Worm (Caenorhabditis elegans) whole organism, midembryonic: Measurements from ENCODE around the gene rpn-1.

Experiments used
- T22C8.4 ChIP-seq: fragments of 200-800 bp; sonication (Bioruptor generic); IDR thresholded peaks from 2 replicates; pipeline ENCODE4 v1.3.6; 2022; ENCODE audit warnings: missing genetic modification characterization, missing compliant biosample characterization
- cog-1 ChIP-seq: sonication (generic microtip); optimal IDR thresholded peaks from 2 replicates; lab custom pipeline; 2016; ENCODE audit warnings: missing genetic modification characterization, missing compliant biosample characterization
- flt-1 ChIP-seq: fragments of 200-800 bp; sonication (Bioruptor generic); IDR thresholded peaks from 2 replicates; pipeline ENCODE4 v1.3.6; 2022; ENCODE audit warnings: missing genetic modification characterization, missing compliant biosample characterization
- klf-2 ChIP-seq: fragments of 200-800 bp; sonication (Bioruptor generic); conservative IDR thresholded peaks from 2 replicates; pipeline ENCODE4 v1.3.6; 2022; ENCODE audit warnings: missing genetic modification reagents, missing genetic modification characterization, missing compliant biosample characterization
- ref-1 ChIP-seq: fragments of 200-800 bp; sonication (Bioruptor generic); conservative IDR thresholded peaks from 2 replicates; pipeline ENCODE4 v1.3.6; 2022; ENCODE audit warnings: missing genetic modification reagents, missing genetic modification characterization, missing compliant biosample characterization

- no peak for TF ChIP-seq cog-1 (tag; lab: Kevin White, UChicago)
- TF ChIP-seq ref-1 (GFP tag; lab: Robert Waterston, UW), result no peak
- TF ChIP-seq flt-1 (GFP tag; lab: Robert Waterston, UW), result no peak
- TF ChIP-seq klf-2 (GFP tag; lab: Robert Waterston, UW), result no peak
- TF ChIP-seq T22C8.4 (GFP tag; lab: Robert Waterston, UW), result no peak
These were observed 10.3 kb upstream of the rpn-1 start, which contains the start of gene T22D1.18 for ce11 chrIV:6920063-6920462.
